Worm (Caenorhabditis elegans) whole organism, L4/young adult: ENCODE results near the gene Y7A5A.2.

Source experiments
- W03F9.2 ChIP-seq: fragments of 150-350 bp; optimal IDR thresholded peaks from 2 replicates; lab custom pipeline; 2014; ENCODE audit warnings: missing biosample characterization, missing genetic modification characterization
- dao-5 ChIP-seq: sonication (generic microtip); optimal IDR thresholded peaks from 2 replicates; lab custom pipeline; 2016; ENCODE audit warnings: missing genotype, missing genetic modification characterization, moderate library complexity, missing compliant biosample characterization
- him-1 ChIP-seq: sonication (generic microtip); optimal IDR thresholded peaks from 2 replicates; lab custom pipeline; 2016; ENCODE audit warnings: missing genotype, missing genetic modification reagents, missing genetic modification characterization, missing compliant biosample characterization

DNA sequence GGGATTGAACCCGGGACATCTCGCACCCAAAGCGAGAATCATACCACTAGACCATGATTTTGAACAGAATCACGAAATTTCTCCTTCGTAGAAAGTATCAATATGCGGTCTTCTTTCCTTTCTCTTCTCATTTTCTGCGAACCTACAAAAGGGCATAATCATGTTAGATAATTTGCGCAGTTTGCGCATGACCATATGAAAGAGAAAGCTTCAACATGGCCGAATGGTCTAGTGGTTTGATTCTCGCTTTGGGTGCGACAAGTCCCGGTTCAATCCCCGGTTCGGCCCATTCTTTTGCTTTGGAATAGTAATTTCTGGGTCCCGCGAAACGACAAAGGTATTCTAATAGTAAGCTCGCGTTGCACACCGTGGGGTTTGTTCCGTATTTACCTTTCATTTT is 24.7 kb downstream of the Y7A5A.2 start:
- no peak for TF ChIP-seq him-1 (tag; lab: Kevin White, UChicago)
- no peak for TF ChIP-seq W03F9.2 (tag; lab: Kevin White, UChicago)
- no peak for TF ChIP-seq dao-5 (tag; lab: Kevin White, UChicago)
